Fruit fly (Drosophila melanogaster): ENCODE results near the gene CG7778.

The CG7778 gene

DNA sequence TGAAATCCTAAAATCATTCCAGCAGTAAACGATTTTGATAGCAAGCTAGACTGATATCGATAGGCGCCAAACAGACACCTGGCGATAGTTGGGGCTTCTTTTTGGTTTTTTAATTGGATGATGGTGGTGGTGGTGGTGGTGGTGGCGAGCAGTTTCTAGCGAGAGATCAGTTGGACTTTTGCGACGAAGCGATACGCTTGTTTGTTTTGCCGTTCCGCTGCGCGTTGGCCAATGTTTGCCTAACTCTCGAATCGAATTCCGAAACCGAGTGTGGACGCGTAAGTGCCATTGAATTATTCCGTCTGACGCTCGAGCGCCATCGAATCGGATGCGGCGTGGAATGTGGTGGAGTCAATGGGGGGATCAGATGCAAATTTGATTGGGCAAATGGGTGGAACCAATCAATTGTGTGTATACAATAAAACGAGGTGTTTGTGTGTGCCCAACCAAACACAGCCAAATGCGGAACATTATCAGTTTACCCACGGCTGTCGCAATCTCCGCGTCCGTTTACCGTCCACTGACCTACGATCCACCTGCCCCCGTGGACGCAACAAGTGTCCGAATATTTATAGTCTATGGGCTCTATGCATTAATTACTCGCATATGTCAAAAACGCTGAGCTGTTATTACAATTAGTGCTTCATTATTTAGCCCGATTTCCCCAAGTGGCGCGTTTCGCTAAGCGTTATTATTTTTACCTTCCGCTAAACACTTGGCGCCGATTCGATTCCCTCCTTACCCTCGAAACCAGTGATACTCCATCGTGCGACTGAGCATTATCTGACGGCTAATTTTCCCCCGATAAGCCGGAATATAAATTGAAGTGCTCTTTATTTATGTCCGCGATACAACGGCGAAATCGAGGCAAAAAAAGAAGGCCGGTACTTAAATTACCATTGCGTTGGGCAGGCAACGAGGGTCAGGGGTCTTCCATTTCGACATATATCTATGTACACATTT, 24.2 kb downstream of the CG7778 start, which contains the start of gene CG17292 (continued):
- TF ChIP-seq ttk (GFP tag; IDR thresholded peaks at IDR 0.05), result no peak; the same call in 1 of the 2 replicates
- peak; percentile 52 for TF ChIP-seq schlank (tag; optimal IDR thresholded peaks at IDR 0.05)
- TF ChIP-seq CG17328 (GFP tag; IDR thresholded peaks at IDR 0.05), result peak; percentile 50
- TF ChIP-seq CG1233 (GFP tag; optimal IDR thresholded peaks at IDR 0.05), result peak; percentile 4
- TF ChIP-seq CG9876 (GFP tag; optimal IDR thresholded peaks at IDR 0.05), result no peak
- peak; percentile 88 for TF ChIP-seq Dll (GFP tag; IDR thresholded peaks at IDR 0.05; ENCODE audit: partially characterized antibody)
- TF ChIP-seq Blimp-1 (GFP tag; optimal IDR thresholded peaks at IDR 0.05), result peak; percentile 32
- TF ChIP-seq CG15011 (GFP tag; optimal IDR thresholded peaks at IDR 0.05), result peak; percentile 12
- TF ChIP-seq cas (GFP tag; IDR thresholded peaks at IDR 0.05), result peak; percentile 40; the same call in 1 of the 2 replicates
- no peak for TF ChIP-seq zf30C (GFP tag; optimal IDR thresholded peaks at IDR 0.05)
- TF ChIP-seq CG4820 (GFP tag; optimal IDR thresholded peaks at IDR 0.05), result no peak
- TF ChIP-seq gt (GFP tag; IDR thresholded peaks at IDR 0.05), result no peak
- TF ChIP-seq hkb (optimal IDR thresholded peaks at IDR 0.05), result no peak
- peak; percentile 85 for TF ChIP-seq hkb (GFP tag; IDR thresholded peaks at IDR 0.05)
- peak; percentile 14; the same call in 1 of the 2 replicates for TF ChIP-seq ssp (GFP tag; IDR thresholded peaks at IDR 0.05)
- peak; percentile 43 for TF ChIP-seq CG8924 (tag; optimal IDR thresholded peaks at IDR 0.05)
- TF ChIP-seq CG9215 (GFP tag; IDR thresholded peaks at IDR 0.05), result no peak
- TF ChIP-seq CG8359 (GFP tag; optimal IDR thresholded peaks at IDR 0.05; ENCODE audit: borderline replicate concordance), result no peak
- TF ChIP-seq ase (GFP tag; IDR thresholded peaks at IDR 0.05), result peak; percentile 62; the same call in 1 of the 3 replicates
- peak; percentile 66 for TF ChIP-seq run (tag; optimal IDR thresholded peaks at IDR 0.05)
- no peak for TF ChIP-seq dmrt11E (tag; optimal IDR thresholded peaks at IDR 0.05)
- peak; percentile 49 for TF ChIP-seq CG13775 (GFP tag; optimal IDR thresholded peaks at IDR 0.05)
- no peak for TF ChIP-seq Sry-β (GFP tag; optimal IDR thresholded peaks at IDR 0.05)
- TF ChIP-seq D (optimal IDR thresholded peaks at IDR 0.05), result no peak
- TF ChIP-seq D (GFP tag; optimal IDR thresholded peaks at IDR 0.05), result no peak
- TF ChIP-seq pfk (GFP tag; optimal IDR thresholded peaks at IDR 0.05), result peak; percentile 6
- no peak for TF ChIP-seq ro (GFP tag; IDR thresholded peaks at IDR 0.05)
- TF ChIP-seq sqz (GFP tag; optimal IDR thresholded peaks at IDR 0.05), result no peak
- TF ChIP-seq ftz-f1 (GFP tag; optimal IDR thresholded peaks at IDR 0.05), result peak; percentile 67
- TF ChIP-seq CG31388 (GFP tag; optimal IDR thresholded peaks at IDR 0.05), result no peak
- peak; percentile 42 for TF ChIP-seq Mad (GFP tag; optimal IDR thresholded peaks at IDR 0.05)
- TF ChIP-seq CG12744 (GFP tag; optimal IDR thresholded peaks at IDR 0.05), result no peak
- no peak for TF ChIP-seq Trl (optimal IDR thresholded peaks at IDR 0.05)
- peak; percentile 43 for TF ChIP-seq Trl (GFP tag; optimal IDR thresholded peaks at IDR 0.05)
- peak; percentile 43; the same call in 1 of the 2 replicates for TF ChIP-seq CG7372 (GFP tag; IDR thresholded peaks at IDR 0.05)
- TF ChIP-seq tin (GFP tag; optimal IDR thresholded peaks at IDR 0.05), result no peak
- peak; percentile 30 for TF ChIP-seq Fer3 (tag; optimal IDR thresholded peaks at IDR 0.05)
- TF ChIP-seq ham (GFP tag; IDR thresholded peaks at IDR 0.05), result 0 out of 2 replicates have a peak, but pooled peaks have one; percentile 9
- peak; percentile 74 for TF ChIP-seq Fer1 (GFP tag; optimal IDR thresholded peaks at IDR 0.05)
- TF ChIP-seq trh (GFP tag; optimal IDR thresholded peaks at IDR 0.05), result no peak
- no peak for TF ChIP-seq CG30020 (tag; optimal IDR thresholded peaks at IDR 0.05)
- no peak for TF ChIP-seq CG15479 (GFP tag; optimal IDR thresholded peaks at IDR 0.05)
- peak; percentile 11 for TF ChIP-seq CG17186 (GFP tag; optimal IDR thresholded peaks at IDR 0.05)
- TF ChIP-seq CG5245 (GFP tag; optimal IDR thresholded peaks at IDR 0.05), result no peak
- TF ChIP-seq psq (GFP tag; optimal IDR thresholded peaks at IDR 0.05), result no peak
- TF ChIP-seq lilli (GFP tag; optimal IDR thresholded peaks at IDR 0.05), result peak; percentile 47
- no peak for TF ChIP-seq esg (GFP tag; conservative IDR thresholded peaks at IDR 0.05)
- TF ChIP-seq sr (GFP tag; IDR thresholded peaks at IDR 0.05), result peak; percentile 61; the same call in 2 of the 3 replicates
- TF ChIP-seq stwl (tag; optimal IDR thresholded peaks at IDR 0.05), result peak; percentile 62

Data from whole organism, embryonic.